ENCODE assay signal across 3 fruit fly cellular contexts in the genomic region with DNA sequence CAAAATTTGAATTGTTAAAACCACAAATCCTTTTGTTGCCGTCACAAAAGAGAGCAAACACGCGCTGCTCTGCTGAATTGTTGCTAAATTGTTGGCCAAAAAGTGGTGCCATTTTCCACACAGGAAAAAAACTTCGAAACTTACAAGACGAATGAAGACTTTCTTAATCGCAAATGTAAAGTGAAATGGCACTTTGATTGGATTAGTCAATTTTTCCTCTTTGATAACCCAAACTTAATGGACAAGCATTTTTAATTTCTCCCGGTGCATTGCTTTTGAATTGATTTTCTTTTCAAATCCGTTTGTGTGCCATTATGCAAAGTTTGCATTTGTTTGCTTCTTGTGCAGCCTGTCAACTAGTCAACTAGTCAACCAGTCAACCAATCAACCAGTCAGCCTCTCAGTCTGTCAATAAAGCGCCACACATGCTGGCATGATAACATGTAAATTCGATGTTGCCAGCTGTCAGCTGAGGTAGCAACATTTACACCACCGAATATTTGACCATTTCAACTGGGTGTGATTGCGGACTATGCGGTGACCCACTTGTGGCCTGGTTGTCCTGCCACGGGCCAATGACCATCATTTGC.
A peak's percentile ranks its signal among the peaks of the same experiment; 100 is the strongest.
TF ChIP-seq lines count a peak whose summit lies in the region.

No protein-coding gene starts in this region.

- no peak for TF ChIP-seq CTCF in whole organism, embryonic (GFP tag; optimal IDR thresholded peaks at IDR 0.05; lab: Kevin White, UChicago)

TF ChIP-seq in whole organism, embryonic, 481 proteins besides CTCF, POLR2A, EP300 and RAD21 (continues in another document):
- no peak for TF ChIP-seq CG11456 (GFP tag; IDR thresholded peaks at IDR 0.05; lab: Robert Waterston, UW)
- 0 out of 2 replicates have a peak, but pooled peaks have one; percentile 18 for TF ChIP-seq Xrp1 (GFP tag; IDR thresholded peaks at IDR 0.05; lab: Robert Waterston, UW)
- TF ChIP-seq CG13123 (GFP tag; optimal IDR thresholded peaks at IDR 0.05; lab: Kevin White, UChicago), result no peak
- TF ChIP-seq sqz (GFP tag; optimal IDR thresholded peaks at IDR 0.05; lab: Kevin White, UChicago), result no peak
- TF ChIP-seq Dll (GFP tag; IDR thresholded peaks at IDR 0.05; lab: Robert Waterston, UW; ENCODE audit: partially characterized antibody), result no peak
- no peak for TF ChIP-seq pros (GFP tag; optimal IDR thresholded peaks at IDR 0.05; lab: Kevin White, UChicago)
- no peak for TF ChIP-seq cato (GFP tag; optimal IDR thresholded peaks at IDR 0.05; lab: Kevin White, UChicago; ENCODE audit: borderline replicate concordance)
- no peak for TF ChIP-seq amos (GFP tag; IDR thresholded peaks at IDR 0.05; lab: Robert Waterston, UW; ENCODE audit: partially characterized antibody)
- no peak for TF ChIP-seq Myb (GFP tag; optimal IDR thresholded peaks at IDR 0.05; lab: Kevin White, UChicago)
- no peak for TF ChIP-seq CG17829 (tag; optimal IDR thresholded peaks at IDR 0.05; lab: Kevin White, UChicago)
- TF ChIP-seq CG10543 (GFP tag; optimal IDR thresholded peaks at IDR 0.05; lab: Kevin White, UChicago), result no peak
- TF ChIP-seq BEAF-32 (GFP tag; optimal IDR thresholded peaks at IDR 0.05; lab: Kevin White, UChicago), result no peak
- TF ChIP-seq croc (GFP tag; conservative IDR thresholded peaks at IDR 0.05; lab: Robert Waterston, UW), result no peak
- TF ChIP-seq ci (GFP tag; IDR thresholded peaks at IDR 0.05; lab: Robert Waterston, UW), result 0 out of 3 replicates have a peak, but pooled peaks have one; percentile 25
- TF ChIP-seq Xbp1 (GFP tag; optimal IDR thresholded peaks at IDR 0.05; lab: Kevin White, UChicago), result no peak
- TF ChIP-seq CG1602 (GFP tag; optimal IDR thresholded peaks at IDR 0.05; lab: Kevin White, UChicago), result no peak
- no peak for TF ChIP-seq zen2 (GFP tag; IDR thresholded peaks at IDR 0.05; lab: Robert Waterston, UW; ENCODE audit: partially characterized antibody)
- no peak for TF ChIP-seq CG5953 (GFP tag; IDR thresholded peaks at IDR 0.05; lab: Robert Waterston, UW)
- no peak for TF ChIP-seq CG7786 (GFP tag; optimal IDR thresholded peaks at IDR 0.05; lab: Kevin White, UChicago)
- no peak for TF ChIP-seq CG10565 (GFP tag; optimal IDR thresholded peaks at IDR 0.05; lab: Kevin White, UChicago)
- TF ChIP-seq Drgx (GFP tag; IDR thresholded peaks at IDR 0.05; lab: Robert Waterston, UW), result peak; percentile 68
- TF ChIP-seq CG6791 (GFP tag; IDR thresholded peaks at IDR 0.05; lab: Robert Waterston, UW; ENCODE audit: partially characterized antibody), result no peak
- TF ChIP-seq fd102C (GFP tag; optimal IDR thresholded peaks at IDR 0.05; lab: Kevin White, UChicago), result no peak
- TF ChIP-seq CG11504 (tag; optimal IDR thresholded peaks at IDR 0.05; lab: Kevin White, UChicago), result peak; percentile 8
- TF ChIP-seq hkb (optimal IDR thresholded peaks at IDR 0.05; lab: Kevin White, UChicago), result no peak
- TF ChIP-seq hkb (GFP tag; IDR thresholded peaks at IDR 0.05; lab: Robert Waterston, UW), result no peak
- no peak for TF ChIP-seq fd64A (GFP tag; optimal IDR thresholded peaks at IDR 0.05; lab: Kevin White, UChicago)
- no peak for TF ChIP-seq Optix (GFP tag; IDR thresholded peaks at IDR 0.05; lab: Robert Waterston, UW)

TF ChIP-seq in whole organism, prepupa, 60 proteins besides CTCF, POLR2A, EP300 and RAD21:
- TF ChIP-seq fd85E (GFP tag; optimal IDR thresholded peaks at IDR 0.05; lab: Kevin White, UChicago) (no peak), CG15336 (GFP tag; IDR thresholded peaks at IDR 0.05; lab: Robert Waterston, UW) (peak; percentile 82), acj6 (GFP tag; optimal IDR thresholded peaks at IDR 0.05; lab: Kevin White, UChicago) (no peak), net (GFP tag; optimal IDR thresholded peaks at IDR 0.05; lab: Kevin White, UChicago) (peak; percentile 34), Eip78C (GFP tag; lab: Kevin White, UChicago) (peak; percentile 64), CG8119 (GFP tag; IDR thresholded peaks at IDR 0.05; lab: Robert Waterston, UW) (peak; percentile 63; the same call in 1 of the 3 replicates), CG11902 (GFP tag; optimal IDR thresholded peaks at IDR 0.05; lab: Kevin White, UChicago) (no peak), CG16779 (tag; optimal IDR thresholded peaks at IDR 0.05; lab: Kevin White, UChicago) (no peak), achi (GFP tag; optimal IDR thresholded peaks at IDR 0.05; lab: Kevin White, UChicago) (peak; percentile 11), Gug (GFP tag; IDR thresholded peaks at IDR 0.05; lab: Robert Waterston, UW) (peak; percentile 29; the same call in 1 of the 2 replicates), eg (GFP tag; IDR thresholded peaks at IDR 0.05; lab: Robert Waterston, UW) (peak; percentile 83), CG11294 (GFP tag; IDR thresholded peaks at IDR 0.05; lab: Robert Waterston, UW) (0 out of 2 replicates have a peak, but pooled peaks have one; percentile 6), CG6163 (GFP tag; IDR thresholded peaks at IDR 0.05; lab: Robert Waterston, UW) (peak; percentile 63), svp (GFP tag; lab: Kevin White, UChicago) (no peak), fd59A (GFP tag; optimal IDR thresholded peaks at IDR 0.05; lab: Kevin White, UChicago) (no peak), CG6276 (GFP tag; optimal IDR thresholded peaks at IDR 0.05; lab: Kevin White, UChicago) (peak; percentile 37), spab (GFP tag; optimal IDR thresholded peaks at IDR 0.05; lab: Kevin White, UChicago) (no peak), CG3919 (GFP tag; optimal IDR thresholded peaks at IDR 0.05; lab: Kevin White, UChicago) (peak; percentile 29), dac (GFP tag; optimal IDR thresholded peaks at IDR 0.05; lab: Kevin White, UChicago) (peak; percentile 46), CG4318 (GFP tag; optimal IDR thresholded peaks at IDR 0.05; lab: Kevin White, UChicago) (peak; percentile 44), CG3032 (tag; optimal IDR thresholded peaks at IDR 0.05; lab: Kevin White, UChicago) (no peak), pdm3 (GFP tag; optimal IDR thresholded peaks at IDR 0.05; lab: Kevin White, UChicago) (peak; percentile 48), OdsH (GFP tag; optimal IDR thresholded peaks at IDR 0.05; lab: Kevin White, UChicago) (peak; percentile 47), Sox15 (GFP tag; optimal IDR thresholded peaks at IDR 0.05; lab: Kevin White, UChicago) (no peak), Lpt (GFP tag; optimal IDR thresholded peaks at IDR 0.05; lab: Kevin White, UChicago) (peak; percentile 55), Hr4 (GFP tag; optimal IDR thresholded peaks at IDR 0.05; lab: Kevin White, UChicago) (peak; percentile 80), CG32006 (GFP tag; optimal IDR thresholded peaks at IDR 0.05; lab: Kevin White, UChicago) (peak; percentile 73)

TF ChIP-seq in whole organism, pupa, 21 proteins besides CTCF, POLR2A, EP300 and RAD21:
- TF ChIP-seq Ets98B (GFP tag; IDR thresholded peaks at IDR 0.05; lab: Robert Waterston, UW) (peak; percentile 80), CG4496 (GFP tag; IDR thresholded peaks at IDR 0.05; lab: Robert Waterston, UW) (peak; percentile 83), CG32121 (GFP tag; IDR thresholded peaks at IDR 0.05; lab: Robert Waterston, UW) (peak; percentile 75), CG12605 (GFP tag; IDR thresholded peaks at IDR 0.05; lab: Robert Waterston, UW) (peak; percentile 30; the same call in 1 of the 2 replicates), Snoo (tag; optimal IDR thresholded peaks at IDR 0.05; lab: Kevin White, UChicago) (no peak), fd96Ca (GFP tag; IDR thresholded peaks at IDR 0.05; lab: Robert Waterston, UW) (peak; percentile 78), CG10348 (GFP tag; IDR thresholded peaks at IDR 0.05; lab: Robert Waterston, UW) (no peak), Pif1A (GFP tag; optimal IDR thresholded peaks at IDR 0.05; lab: Kevin White, UChicago) (peak; percentile 10)
